Fruit fly (Drosophila melanogaster): ENCODE measurements around the gene Mcm6.
A peak's percentile ranks its signal among the peaks of the same experiment; 100 is the strongest.

Gene Mcm6

dm6 chrX:6683635-6684499 is 9.7 kb downstream of the Mcm6 start, which contains the start of gene Pink1:
Pink1 (plus strand) TSS chrX:6683798.
- TF ChIP-seq OdsH (GFP tag; optimal IDR thresholded peaks at IDR 0.05) (no peak), woc (GFP tag; optimal IDR thresholded peaks at IDR 0.05) (no peak), Jra (GFP tag; optimal IDR thresholded peaks at IDR 0.05) (no peak), foxo (GFP tag; optimal IDR thresholded peaks at IDR 0.05) (no peak), Mio (GFP tag; optimal IDR thresholded peaks at IDR 0.05) (no peak), Sp1 (GFP tag; optimal IDR thresholded peaks at IDR 0.05) (peak; percentile 4), brk (GFP tag; optimal IDR thresholded peaks at IDR 0.05) (no peak), fru (GFP tag; optimal IDR thresholded peaks at IDR 0.05) (no peak), HLH106 (tag; optimal IDR thresholded peaks at IDR 0.05) (no peak), sage (GFP tag; optimal IDR thresholded peaks at IDR 0.05) (no peak), h (GFP tag; optimal IDR thresholded peaks at IDR 0.05) (no peak), pan (optimal IDR thresholded peaks at IDR 0.05) (no peak), Vsx2 (GFP tag; optimal IDR thresholded peaks at IDR 0.05; ENCODE audit: partially characterized antibody) (no peak), usp (GFP tag; optimal IDR thresholded peaks at IDR 0.05) (no peak), Dif (GFP tag; optimal IDR thresholded peaks at IDR 0.05; ENCODE audit: partially characterized antibody) (no peak), dl (GFP tag; optimal IDR thresholded peaks at IDR 0.05; ENCODE audit: insufficient read depth in 1 of 2, partially characterized antibody in 2 of 2) (no peak), dmrt93B (GFP tag; optimal IDR thresholded peaks at IDR 0.05) (no peak), Abd-B (GFP tag; optimal IDR thresholded peaks at IDR 0.05) (no peak), Rel (GFP tag; optimal IDR thresholded peaks at IDR 0.05) (no peak), Rel (tag; optimal IDR thresholded peaks at IDR 0.05) (peak; percentile 19), br (GFP tag; optimal IDR thresholded peaks at IDR 0.05) (no peak), jim (GFP tag; optimal IDR thresholded peaks at IDR 0.05) (no peak), Hr83 (GFP tag; optimal IDR thresholded peaks at IDR 0.05; ENCODE audit: poor library complexity, severe bottlenecking) (no peak), ey (GFP tag; optimal IDR thresholded peaks at IDR 0.05) (no peak), Myc (optimal IDR thresholded peaks at IDR 0.05) (peak; percentile 17), Hr78 (GFP tag; optimal IDR thresholded peaks at IDR 0.05) (no peak)

- TF ChIP-seq Rel (GFP tag; optimal IDR thresholded peaks at IDR 0.05) (no peak), Rel (tag; optimal IDR thresholded peaks at IDR 0.05) (no peak), Hr78 (GFP tag; optimal IDR thresholded peaks at IDR 0.05) (no peak), pan (optimal IDR thresholded peaks at IDR 0.05) (no peak), foxo (GFP tag; optimal IDR thresholded peaks at IDR 0.05) (no peak), CG32264 (GFP tag; optimal IDR thresholded peaks at IDR 0.05) (no peak), fru (GFP tag; optimal IDR thresholded peaks at IDR 0.05) (no peak), ey (GFP tag; optimal IDR thresholded peaks at IDR 0.05) (no peak), Jra (GFP tag; optimal IDR thresholded peaks at IDR 0.05) (no peak), sage (GFP tag; optimal IDR thresholded peaks at IDR 0.05) (no peak), N (GFP tag; optimal IDR thresholded peaks at IDR 0.05) (no peak), Dfd (GFP tag; optimal IDR thresholded peaks at IDR 0.05) (no peak), Myc (optimal IDR thresholded peaks at IDR 0.05) (no peak), GATAd (GFP tag; optimal IDR thresholded peaks at IDR 0.05) (no peak)
Measured at dm6 chrX:6687267-6687666, 13.1 kb downstream of the Mcm6 start, which contains the start of gene CG44303. CG44303 (minus strand) TSS chrX:6687420.

dm6 chrX:6688620-6689400 is 14.6 kb downstream of the Mcm6 start, which contains the start of gene CG3184:
CG3184 (minus strand) TSS chrX:6688774.
- TF ChIP-seq Hr83 (GFP tag; optimal IDR thresholded peaks at IDR 0.05; ENCODE audit: poor library complexity, severe bottlenecking) = no peak
- TF ChIP-seq OdsH (GFP tag; optimal IDR thresholded peaks at IDR 0.05) = no peak
- TF ChIP-seq Hnf4 (GFP tag; optimal IDR thresholded peaks at IDR 0.05) = no peak
- peak; percentile 44 for TF ChIP-seq Myc (optimal IDR thresholded peaks at IDR 0.05)
- TF ChIP-seq dsf (GFP tag; optimal IDR thresholded peaks at IDR 0.05; ENCODE audit: borderline replicate concordance) = no peak
- no peak for TF ChIP-seq sv (GFP tag; optimal IDR thresholded peaks at IDR 0.05)
- no peak for TF ChIP-seq Vsx2 (GFP tag; optimal IDR thresholded peaks at IDR 0.05; ENCODE audit: partially characterized antibody)
- TF ChIP-seq psq (GFP tag; optimal IDR thresholded peaks at IDR 0.05) = no peak

All from whole organism, wandering third instar larva.